Fruit fly (Drosophila melanogaster) whole organism, embryonic: Measurements from ENCODE around the gene bt.
A peak's percentile ranks its signal among the peaks of the same experiment; 100 is the strongest.

Experiments used
- Atf6 ChIP-seq: fragments of 200-800 bp; sonication (Bioruptor generic); IDR thresholded peaks from 2 replicates; pipeline ENCODE4 v1.3.6; 2022; ENCODE audit warnings: missing biosample characterization, missing genetic modification characterization
- CG10274 ChIP-seq: fragments of 200-800 bp; sonication (Bioruptor generic); optimal IDR thresholded peaks from 3 replicates; lab custom pipeline; 2017; ENCODE audit warnings: missing biosample characterization, mild to moderate bottlenecking, missing genetic modification characterization
- CG11247 ChIP-seq: fragments of 200-800 bp; sonication (Bioruptor generic); IDR thresholded peaks from 2 replicates; pipeline ENCODE4 v1.3.6; 2022; ENCODE audit warnings: missing biosample characterization, missing genetic modification characterization
- CG11456 ChIP-seq: fragments of 200-800 bp; sonication (Bioruptor generic); IDR thresholded peaks from 3 replicates; pipeline ENCODE4 v1.3.6; 2022; ENCODE audit warnings: missing biosample characterization, missing genetic modification characterization
- CG12155 ChIP-seq: fragments of 200-800 bp; sonication (Bioruptor generic); optimal IDR thresholded peaks from 3 replicates; lab custom pipeline; 2016; ENCODE audit warnings: missing biosample characterization, missing genetic modification characterization
- CG12942 ChIP-seq: fragments of 200-800 bp; sonication (Bioruptor generic); optimal IDR thresholded peaks from 3 replicates; lab custom pipeline; 2016; ENCODE audit warnings: missing biosample characterization, missing genetic modification characterization
- CG14860 ChIP-seq: fragments of 200-800 bp; sonication (Bioruptor generic); IDR thresholded peaks from 3 replicates; pipeline ENCODE4 v1.3.6; 2022; ENCODE audit warnings: missing biosample characterization, missing genetic modification characterization; ENCODE audit not compliant: partially characterized antibody
- CG16779 ChIP-seq: fragments of 200-800 bp; sonication (Bioruptor generic); IDR thresholded peaks from 2 replicates; pipeline ENCODE4 v1.3.6; 2022; ENCODE audit warnings: missing biosample characterization, missing genetic modification characterization
- CG17361 ChIP-seq: fragments of 200-800 bp; sonication (Bioruptor generic); IDR thresholded peaks from 3 replicates; pipeline ENCODE4 v1.3.6; 2022; ENCODE audit warnings: missing biosample characterization, missing genetic modification characterization
- CG18619 ChIP-seq: fragments of 200-800 bp; sonication (Bioruptor generic); optimal IDR thresholded peaks from 3 replicates; lab custom pipeline; 2017; ENCODE audit warnings: missing biosample characterization, mild to moderate bottlenecking, missing genetic modification characterization
- CG3065 ChIP-seq: fragments of 200-800 bp; sonication (Bioruptor generic); optimal IDR thresholded peaks from 2 replicates; lab custom pipeline; 2016; ENCODE audit warnings: missing biosample characterization, missing genetic modification characterization
- CG31224 ChIP-seq: fragments of 200-800 bp; sonication (Bioruptor generic); IDR thresholded peaks from 2 replicates; pipeline ENCODE4 v1.3.6; 2022; ENCODE audit warnings: missing biosample characterization, missing genetic modification characterization
- CG33213 ChIP-seq: fragments of 200-800 bp; sonication (Bioruptor generic); optimal IDR thresholded peaks from 3 replicates; lab custom pipeline; 2016; ENCODE audit warnings: missing biosample characterization, missing genetic modification characterization
- CG3407 ChIP-seq: fragments of 200-800 bp; sonication (Bioruptor generic); optimal IDR thresholded peaks from 2 replicates; lab custom pipeline; 2018; ENCODE audit warnings: missing biosample characterization, mild to moderate bottlenecking, missing genetic modification characterization
- CG7271 ChIP-seq: fragments of 200-800 bp; sonication (Bioruptor generic); optimal IDR thresholded peaks from 2 replicates; lab custom pipeline; 2018; ENCODE audit warnings: missing biosample characterization, mild to moderate bottlenecking, missing genetic modification characterization, moderate library complexity
- CG7556 ChIP-seq: fragments of 200-800 bp; sonication (Bioruptor generic); optimal IDR thresholded peaks from 2 replicates; lab custom pipeline; 2017; ENCODE audit warnings: missing biosample characterization, mild to moderate bottlenecking, missing genetic modification characterization
- CG7839 ChIP-seq: fragments of 200-800 bp; sonication (Bioruptor generic); optimal IDR thresholded peaks from 3 replicates; lab custom pipeline; 2018; ENCODE audit warnings: missing biosample characterization, mild to moderate bottlenecking, missing genetic modification characterization, moderate library complexity
- CHES-1-like ChIP-seq: fragments of 200-800 bp; sonication (Bioruptor generic); optimal IDR thresholded peaks from 2 replicates; lab custom pipeline; 2016; ENCODE audit warnings: missing biosample characterization, missing genetic modification characterization
- CTCF ChIP-seq: fragments of 200-800 bp; sonication (Bioruptor generic); optimal IDR thresholded peaks from 2 replicates; lab custom pipeline; 2017; ENCODE audit warnings: missing biosample characterization, mild to moderate bottlenecking, missing genetic modification characterization, moderate library complexity
- CoRest ChIP-seq: fragments of 200-800 bp; sonication (Bioruptor generic); optimal IDR thresholded peaks from 3 replicates; lab custom pipeline; 2018; ENCODE audit warnings: missing biosample characterization, mild to moderate bottlenecking, missing genetic modification characterization, moderate library complexity
- Doc3 ChIP-seq: fragments of 200-800 bp; sonication (Bioruptor generic); IDR thresholded peaks from 3 replicates; pipeline ENCODE4 v1.3.6; 2022; ENCODE audit warnings: missing biosample characterization, missing genetic modification characterization; ENCODE audit not compliant: partially characterized antibody
- Dref ChIP-seq: fragments of 200-800 bp; sonication (Bioruptor generic); IDR thresholded peaks from 2 replicates; pipeline ENCODE4 v1.3.6; 2022; ENCODE audit warnings: missing biosample characterization, missing genetic modification characterization
- HmgZ ChIP-seq: fragments of 200-800 bp; sonication (Bioruptor generic); optimal IDR thresholded peaks from 2 replicates; lab custom pipeline; 2018; ENCODE audit warnings: missing biosample characterization, mild to moderate bottlenecking, missing genetic modification characterization
- Jarid2 ChIP-seq: fragments of 200-800 bp; sonication (Bioruptor generic); optimal IDR thresholded peaks from 3 replicates; lab custom pipeline; 2017; ENCODE audit warnings: mild to moderate bottlenecking, missing biosample characterization, missing genetic modification reagents, missing genetic modification characterization
- Lpt ChIP-seq: fragments of >200 bp; optimal IDR thresholded peaks from 2 replicates; lab custom pipeline; 2018; ENCODE audit warnings: missing biosample characterization, missing genetic modification characterization
- MTF-1 ChIP-seq: fragments of 200-800 bp; sonication (Bioruptor generic); optimal IDR thresholded peaks from 2 replicates; lab custom pipeline; 2018; ENCODE audit warnings: missing biosample characterization, mild to moderate bottlenecking, missing genetic modification characterization, borderline replicate concordance
- Oaz ChIP-seq: fragments of 200-800 bp; sonication (Bioruptor generic); IDR thresholded peaks from 2 replicates; pipeline ENCODE4 v1.3.6; 2022; ENCODE audit warnings: missing biosample characterization, missing genetic modification characterization
- Xbp1 ChIP-seq: fragments of 200-800 bp; sonication (Bioruptor generic); optimal IDR thresholded peaks from 3 replicates; lab custom pipeline; 2016; ENCODE audit warnings: missing biosample characterization, mild to moderate bottlenecking, missing genetic modification characterization
- ac ChIP-seq: fragments of 200-800 bp; sonication (Bioruptor generic); optimal IDR thresholded peaks from 3 replicates; lab custom pipeline; 2017; ENCODE audit warnings: missing biosample characterization, mild to moderate bottlenecking, missing genetic modification characterization
- amos ChIP-seq: fragments of 200-800 bp; sonication (Bioruptor generic); IDR thresholded peaks from 2 replicates; pipeline ENCODE4 v1.3.6; 2022; ENCODE audit warnings: missing biosample characterization, missing genetic modification characterization; ENCODE audit not compliant: partially characterized antibody
- aop ChIP-seq: fragments of 200-800 bp; sonication (Bioruptor generic); IDR thresholded peaks from 2 replicates; pipeline ENCODE4 v1.3.6; 2022; ENCODE audit warnings: missing biosample characterization, missing genetic modification characterization
- bigmax ChIP-seq: fragments of 200-800 bp; sonication (Bioruptor generic); optimal IDR thresholded peaks from 2 replicates; lab custom pipeline; 2018; ENCODE audit warnings: missing biosample characterization, mild to moderate bottlenecking, missing genetic modification characterization
- emc ChIP-seq: fragments of 200-800 bp; sonication (Bioruptor generic); optimal IDR thresholded peaks from 2 replicates; lab custom pipeline; 2016; ENCODE audit warnings: missing biosample characterization, missing genetic modification characterization
- esg ChIP-seq: fragments of 200-800 bp; sonication (Bioruptor generic); conservative IDR thresholded peaks from 2 replicates; pipeline ENCODE4 v1.3.6; 2022; ENCODE audit warnings: missing biosample characterization, missing genetic modification characterization
- fd3F ChIP-seq: fragments of 200-800 bp; sonication (Bioruptor generic); optimal IDR thresholded peaks from 2 replicates; lab custom pipeline; 2018; ENCODE audit warnings: missing biosample characterization, mild to moderate bottlenecking, missing genetic modification characterization, moderate library complexity
- gcm ChIP-seq: fragments of 200-800 bp; sonication (Bioruptor generic); optimal IDR thresholded peaks from 2 replicates; lab custom pipeline; 2019; ENCODE audit warnings: missing biosample characterization, mild to moderate bottlenecking, missing genetic modification characterization, moderate library complexity
- gt ChIP-seq: fragments of 200-800 bp; sonication (Bioruptor generic); IDR thresholded peaks from 2 replicates; pipeline ENCODE4 v1.3.6; 2022; ENCODE audit warnings: missing biosample characterization, missing genetic modification characterization
- hkb ChIP-seq, 2 experiments: fragments of 200-800 bp in 1 of 2; fragments of >200 bp in 1 of 2; sonication (Bioruptor generic) in 1 of 2; IDR thresholded peaks in 1 of 2; optimal IDR thresholded peaks in 1 of 2; 2 replicates each; pipeline versions ENCODE4 v1.3.6 to Lab custom; 2017 to 2022; ENCODE audit warnings: missing biosample characterization in 1 of 2, missing genetic modification characterization in 1 of 2
- ken ChIP-seq: fragments of 200-800 bp; sonication (Bioruptor generic); IDR thresholded peaks from 3 replicates; pipeline ENCODE4 v1.3.6; 2022; ENCODE audit warnings: missing biosample characterization, missing genetic modification characterization
- lola ChIP-seq, 3 experiments: fragments of >200 bp in 2 of 3; fragments of 200-800 bp in 1 of 3; sonication (Bioruptor generic) in 1 of 3; optimal IDR thresholded peaks; 2 replicates each; lab custom pipeline; 2017 to 2019; ENCODE audit warnings: missing biosample characterization in 3 of 3, missing genetic modification characterization in 3 of 3, mild to moderate bottlenecking in 1 of 3, moderate library complexity in 1 of 3
- nau ChIP-seq: fragments of 200-800 bp; sonication (Bioruptor generic); optimal IDR thresholded peaks from 3 replicates; lab custom pipeline; 2017; ENCODE audit warnings: missing biosample characterization, mild to moderate bottlenecking, missing genetic modification characterization, missing genetic modification reagents
- nerfin-1 ChIP-seq: fragments of 200-800 bp; sonication (Bioruptor generic); optimal IDR thresholded peaks from 3 replicates; lab custom pipeline; 2019; ENCODE audit warnings: missing biosample characterization, mild to moderate bottlenecking, missing genetic modification characterization, moderate library complexity
- onecut ChIP-seq: fragments of 200-800 bp; sonication (Bioruptor generic); IDR thresholded peaks from 2 replicates; pipeline ENCODE4 v1.3.6; 2022; ENCODE audit warnings: missing biosample characterization, missing genetic modification characterization
- ro ChIP-seq: fragments of 200-800 bp; sonication (Bioruptor generic); IDR thresholded peaks from 2 replicates; pipeline ENCODE4 v1.3.6; 2022; ENCODE audit warnings: missing biosample characterization, missing genetic modification characterization
- salm ChIP-seq: fragments of 200-800 bp; sonication (Bioruptor generic); optimal IDR thresholded peaks from 2 replicates; lab custom pipeline; 2018; ENCODE audit warnings: missing biosample characterization, mild to moderate bottlenecking, missing genetic modification characterization
- sima ChIP-seq: fragments of 200-800 bp; sonication (Bioruptor generic); optimal IDR thresholded peaks from 2 replicates; lab custom pipeline; 2016; ENCODE audit warnings: missing biosample characterization, missing genetic modification characterization
- slou ChIP-seq: fragments of 200-800 bp; sonication (Bioruptor generic); optimal IDR thresholded peaks from 3 replicates; lab custom pipeline; 2016; ENCODE audit warnings: missing biosample characterization, missing genetic modification characterization
- sna ChIP-seq: fragments of 200-800 bp; sonication (Bioruptor generic); IDR thresholded peaks from 2 replicates; pipeline ENCODE4 v1.3.6; 2022; ENCODE audit warnings: missing biosample characterization, missing genetic modification characterization; ENCODE audit not compliant: partially characterized antibody
- ttk ChIP-seq: fragments of 200-800 bp; sonication (Bioruptor generic); IDR thresholded peaks from 2 replicates; pipeline ENCODE4 v2.1.2; 2022; ENCODE audit warnings: missing biosample characterization, missing genetic modification characterization
- tx ChIP-seq: fragments of 200-800 bp; sonication (Bioruptor generic); optimal IDR thresholded peaks from 2 replicates; lab custom pipeline; 2016; ENCODE audit warnings: missing biosample characterization, missing genetic modification characterization
- z ChIP-seq: fragments of 200-800 bp; sonication (Bioruptor generic); IDR thresholded peaks from 3 replicates; pipeline ENCODE4 v1.3.6; 2022; ENCODE audit warnings: missing biosample characterization, missing genetic modification characterization

bt gene

dm6 chr4:703992-704690 lies 20.1 kb upstream of the bt start (continued):
- TF ChIP-seq amos: no peak
- TF ChIP-seq Doc3 (GFP tag; lab: Robert Waterston, UW): no peak
- no peak for TF ChIP-seq aop (GFP tag; lab: Robert Waterston, UW)
- TF ChIP-seq CG17361 (GFP tag; lab: Robert Waterston, UW): no peak
- TF ChIP-seq lola (GFP tag; optimal IDR thresholded peaks at IDR 0.05; lab: Kevin White, UChicago): no peak
- TF ChIP-seq sna (GFP tag; lab: Robert Waterston, UW): peak; percentile 32; the same call in 1 of the 2 replicates
- TF ChIP-seq CG18619: no peak
- TF ChIP-seq tx (GFP tag; lab: Kevin White, UChicago): no peak
- no peak for TF ChIP-seq CG16779 (GFP tag; lab: Robert Waterston, UW)
- no peak for TF ChIP-seq fd3F (GFP tag; lab: Kevin White, UChicago)
- TF ChIP-seq CG3065 (GFP tag; lab: Kevin White, UChicago): no peak
- no peak for TF ChIP-seq Oaz
- no peak for TF ChIP-seq sima (GFP tag; lab: Kevin White, UChicago)
- no peak for TF ChIP-seq Lpt (GFP tag; lab: Kevin White, UChicago)
- TF ChIP-seq CG10274 (GFP tag; lab: Kevin White, UChicago): no peak
- TF ChIP-seq CG11456 (GFP tag; lab: Robert Waterston, UW): no peak
- TF ChIP-seq gcm (GFP tag; lab: Kevin White, UChicago): peak; percentile 25
- no peak for TF ChIP-seq HmgZ (tag; lab: Kevin White, UChicago)
- TF ChIP-seq CHES-1-like: no peak
- TF ChIP-seq CoRest (tag; lab: Kevin White, UChicago): no peak
- TF ChIP-seq Xbp1 (GFP tag; lab: Kevin White, UChicago): no peak
- no peak for TF ChIP-seq onecut (GFP tag; lab: Robert Waterston, UW)
- peak; percentile 15 for TF ChIP-seq ac
- TF ChIP-seq hkb (optimal IDR thresholded peaks at IDR 0.05; lab: Kevin White, UChicago): no peak
- TF ChIP-seq hkb (GFP tag; IDR thresholded peaks at IDR 0.05; lab: Robert Waterston, UW): no peak
- TF ChIP-seq CG7271 (tag; lab: Kevin White, UChicago): no peak
- no peak for TF ChIP-seq z (GFP tag; lab: Robert Waterston, UW)
- peak; percentile 78 for TF ChIP-seq Jarid2 (GFP tag; lab: Kevin White, UChicago)
- no peak for TF ChIP-seq CG12942 (GFP tag; lab: Kevin White, UChicago)
- no peak for TF ChIP-seq Atf6 (GFP tag; lab: Robert Waterston, UW)
- TF ChIP-seq CG11247 (GFP tag; lab: Robert Waterston, UW): no peak
- TF ChIP-seq gt (GFP tag; lab: Robert Waterston, UW): no peak
- TF ChIP-seq slou (GFP tag; lab: Kevin White, UChicago): no peak
- no peak for TF ChIP-seq CG7839 (tag; lab: Kevin White, UChicago)
- TF ChIP-seq CG7556 (GFP tag; lab: Kevin White, UChicago): no peak
- no peak for TF ChIP-seq CG12155 (GFP tag; lab: Kevin White, UChicago)
- no peak for TF ChIP-seq ken
- TF ChIP-seq ro: no peak
- TF ChIP-seq esg: no peak
- no peak for TF ChIP-seq bigmax (GFP tag; lab: Kevin White, UChicago)
- TF ChIP-seq Dref (GFP tag; lab: Robert Waterston, UW): no peak
- TF ChIP-seq CG3407 (GFP tag; lab: Kevin White, UChicago): no peak
- no peak for TF ChIP-seq nau (GFP tag; lab: Kevin White, UChicago)
- TF ChIP-seq CG14860: no peak
- no peak for TF ChIP-seq MTF-1 (GFP tag; lab: Kevin White, UChicago)
- TF ChIP-seq CTCF (GFP tag; lab: Kevin White, UChicago): no peak
- TF ChIP-seq salm (tag; lab: Kevin White, UChicago): no peak
- no peak for TF ChIP-seq ttk (GFP tag; lab: Robert Waterston, UW)
- peak; percentile 41 for TF ChIP-seq nerfin-1 (tag; lab: Kevin White, UChicago)
- TF ChIP-seq CG31224 (GFP tag; lab: Robert Waterston, UW): no peak
- TF ChIP-seq emc (GFP tag; lab: Kevin White, UChicago): no peak
- TF ChIP-seq CG33213 (GFP tag; lab: Kevin White, UChicago): no peak
